Fruit fly (Drosophila melanogaster): ENCODE results near the gene scpr-A.

Gene scpr-A

DNA sequence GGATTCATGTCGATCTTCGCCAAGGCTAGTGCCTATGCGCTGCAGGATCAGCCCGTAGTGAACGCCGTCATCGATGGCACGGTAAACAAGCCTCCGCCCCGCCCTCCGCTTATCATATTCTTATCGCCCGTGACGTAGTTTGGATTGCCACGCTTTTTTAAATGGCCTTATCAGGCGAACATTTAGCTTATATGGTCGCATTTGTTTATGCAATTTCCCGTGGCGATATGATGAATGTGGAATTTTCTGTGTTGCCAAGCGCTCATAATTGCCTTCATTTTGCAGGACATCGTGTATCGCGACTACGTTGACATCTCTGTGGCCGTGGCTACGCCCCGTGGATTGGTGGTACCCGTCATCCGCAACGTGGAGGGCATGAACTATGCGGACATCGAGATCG lies 4.8 kb downstream of the scpr-A start:
- TF ChIP-seq Mnt (GFP tag; optimal IDR thresholded peaks at IDR 0.05) (no peak), CG12768 (GFP tag; optimal IDR thresholded peaks at IDR 0.05) (no peak), Clk (GFP tag; optimal IDR thresholded peaks at IDR 0.05) (no peak), ovo (GFP tag; optimal IDR thresholded peaks at IDR 0.05) (no peak)

DNA sequence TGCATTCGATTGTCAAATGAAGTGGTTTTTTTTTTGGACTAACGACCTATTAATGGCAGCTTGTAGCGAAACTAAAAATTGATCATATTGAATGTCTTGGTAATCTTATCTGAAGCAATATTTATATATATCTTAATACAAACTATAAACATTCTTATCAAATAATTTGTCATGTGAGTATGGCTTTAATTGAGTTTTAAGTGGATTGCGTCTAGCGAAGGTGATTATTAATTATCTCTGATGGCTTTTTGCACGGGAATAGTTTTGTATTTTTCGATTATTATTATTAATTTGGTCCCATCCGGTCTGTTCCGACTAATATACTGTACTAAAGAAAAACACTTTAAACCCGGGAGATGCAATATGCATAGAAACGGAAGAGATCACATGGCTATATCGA lies 5.9 kb downstream of the scpr-A start:
- TF ChIP-seq CG11617 (GFP tag; optimal IDR thresholded peaks at IDR 0.05) (no peak), Crg-1 (GFP tag; optimal IDR thresholded peaks at IDR 0.05) (no peak), CG5204 (GFP tag; optimal IDR thresholded peaks at IDR 0.05) (no peak), bab1 (GFP tag; optimal IDR thresholded peaks at IDR 0.05) (no peak), toe (GFP tag; optimal IDR thresholded peaks at IDR 0.05) (no peak), kay (GFP tag; ENCODE audit: borderline replicate concordance) (no peak), CG7101 (tag; optimal IDR thresholded peaks at IDR 0.05) (no peak), CG33017 (tag; optimal IDR thresholded peaks at IDR 0.05) (no peak), CG7045 (GFP tag; optimal IDR thresholded peaks at IDR 0.05) (no peak), Clk (GFP tag; optimal IDR thresholded peaks at IDR 0.05) (no peak), ovo (GFP tag; optimal IDR thresholded peaks at IDR 0.05) (no peak), tj (GFP tag; optimal IDR thresholded peaks at IDR 0.05) (no peak), CG1620 (GFP tag; optimal IDR thresholded peaks at IDR 0.05) (no peak), cic (GFP tag; optimal IDR thresholded peaks at IDR 0.05) (no peak), Hr96 (GFP tag; optimal IDR thresholded peaks at IDR 0.05) (no peak), cnc (optimal IDR thresholded peaks at IDR 0.05) (no peak), Mnt (GFP tag; optimal IDR thresholded peaks at IDR 0.05) (no peak)

DNA sequence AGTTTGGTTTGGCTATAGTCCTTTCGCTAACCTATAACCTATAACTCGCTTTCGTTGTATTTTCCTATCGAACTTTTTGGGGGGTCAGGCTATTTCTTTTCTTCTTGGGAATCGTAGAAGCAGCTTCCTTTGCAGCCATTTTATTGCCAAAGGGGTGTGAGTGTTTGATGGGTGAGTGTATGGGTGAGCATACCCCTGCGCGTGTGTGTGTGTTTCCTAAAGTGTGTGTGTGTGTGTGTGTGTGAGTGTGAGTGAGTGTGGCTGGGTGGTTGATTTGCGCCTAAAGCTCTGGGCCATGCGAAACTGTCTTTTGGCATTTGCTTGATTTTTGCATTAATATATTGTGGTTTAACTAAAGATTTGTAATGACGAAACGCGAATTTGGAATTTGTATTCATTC lies 12.8 kb downstream of the scpr-A start:
- TF ChIP-seq kay (GFP tag; ENCODE audit: borderline replicate concordance) (no peak), toe (GFP tag; optimal IDR thresholded peaks at IDR 0.05) (no peak), Clk (GFP tag; optimal IDR thresholded peaks at IDR 0.05) (no peak), bab1 (GFP tag; optimal IDR thresholded peaks at IDR 0.05) (no peak), CG14711 (tag; optimal IDR thresholded peaks at IDR 0.05) (no peak), CG1620 (GFP tag; optimal IDR thresholded peaks at IDR 0.05) (no peak)

DNA sequence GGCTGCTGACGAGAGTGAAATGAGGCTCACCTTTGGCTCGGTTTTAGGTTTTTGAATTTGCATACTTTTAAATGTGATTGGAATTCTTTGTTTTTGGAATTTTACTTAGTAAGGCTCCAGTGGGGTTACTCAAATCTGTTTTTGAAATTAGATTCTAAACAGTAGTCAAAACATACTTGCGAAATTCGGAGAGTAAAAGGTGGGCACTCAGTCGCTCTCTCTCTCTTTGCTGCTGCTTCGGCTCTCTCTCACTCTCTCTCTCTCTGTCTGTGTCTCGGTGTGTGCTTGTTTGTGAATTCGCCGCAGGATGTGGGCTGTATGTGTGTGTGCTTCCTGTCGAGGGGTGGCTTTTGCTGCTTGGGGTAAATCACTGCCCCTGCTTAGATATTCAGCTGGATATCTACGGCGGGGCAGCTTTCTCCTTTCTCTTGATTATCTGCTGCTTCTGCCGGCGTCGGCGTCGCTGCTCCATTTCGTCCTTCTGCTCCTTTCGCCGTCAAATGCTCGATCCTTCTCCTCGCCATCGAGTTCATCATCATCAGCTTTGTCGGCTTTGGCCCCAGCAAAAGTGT lies 13.5 kb downstream of the scpr-A start:
- TF ChIP-seq cnc (optimal IDR thresholded peaks at IDR 0.05) (no peak), pad (GFP tag; optimal IDR thresholded peaks at IDR 0.05) (peak; percentile 90)

DNA sequence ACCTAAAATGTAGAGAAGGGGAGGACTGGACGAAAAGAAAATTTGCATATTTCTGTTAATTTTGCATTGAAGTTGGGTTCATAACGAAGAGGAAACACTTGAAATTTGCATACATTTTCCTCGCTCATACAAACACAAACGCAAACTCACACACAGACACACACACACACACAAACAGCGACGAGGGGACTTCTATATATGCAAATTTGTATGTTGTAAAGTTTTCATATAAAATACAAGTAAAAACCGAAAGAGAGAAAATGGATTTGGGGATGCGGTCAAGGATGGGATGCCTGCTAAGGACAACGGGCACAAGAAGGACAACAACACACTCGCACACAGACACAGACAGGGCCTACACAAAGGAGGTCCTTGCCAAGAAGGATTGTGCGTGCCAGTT lies 16.6 kb downstream of the scpr-A start:
- TF ChIP-seq CG14711 (tag; optimal IDR thresholded peaks at IDR 0.05) (no peak), Crg-1 (GFP tag; optimal IDR thresholded peaks at IDR 0.05) (no peak), CG5204 (GFP tag; optimal IDR thresholded peaks at IDR 0.05) (no peak), cic (GFP tag; optimal IDR thresholded peaks at IDR 0.05) (no peak), CG33017 (tag; optimal IDR thresholded peaks at IDR 0.05) (no peak), toe (GFP tag; optimal IDR thresholded peaks at IDR 0.05) (no peak), CG7045 (GFP tag; optimal IDR thresholded peaks at IDR 0.05) (no peak), ovo (GFP tag; optimal IDR thresholded peaks at IDR 0.05) (no peak), CG7101 (tag; optimal IDR thresholded peaks at IDR 0.05) (no peak), CG12768 (GFP tag; optimal IDR thresholded peaks at IDR 0.05) (no peak), kay (GFP tag; ENCODE audit: borderline replicate concordance) (no peak), Mnt (GFP tag; optimal IDR thresholded peaks at IDR 0.05) (no peak)

DNA sequence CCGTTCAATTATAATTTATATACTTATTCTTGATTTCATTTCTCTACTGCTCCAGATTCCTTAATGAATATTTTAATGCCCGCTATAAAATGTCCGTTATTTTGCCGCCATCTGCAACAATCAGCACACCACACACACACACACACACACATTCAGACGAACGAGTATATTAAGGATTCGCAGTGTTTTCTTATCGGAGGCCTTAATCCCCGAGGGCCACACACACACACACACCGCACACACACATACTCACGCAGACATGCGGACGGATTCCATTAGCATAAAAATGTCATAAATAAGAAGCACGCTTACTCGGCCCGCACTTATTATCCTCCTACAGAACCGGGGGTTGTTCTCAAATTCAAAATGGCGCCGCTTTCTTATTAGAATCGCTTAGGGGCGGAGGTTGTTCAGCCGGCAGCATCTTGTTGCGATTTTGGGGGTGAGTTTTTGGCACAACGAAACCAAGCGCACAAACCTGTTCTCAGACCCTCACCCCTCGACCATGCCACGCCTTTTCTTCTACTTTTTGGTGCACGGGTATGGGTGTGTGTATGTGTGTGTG lies 20.1 kb downstream of the scpr-A start:
- TF ChIP-seq toe (GFP tag; optimal IDR thresholded peaks at IDR 0.05), result no peak
- TF ChIP-seq Crg-1 (GFP tag; optimal IDR thresholded peaks at IDR 0.05), result no peak
- TF ChIP-seq cnc (optimal IDR thresholded peaks at IDR 0.05), result no peak
- TF ChIP-seq kay (GFP tag; ENCODE audit: borderline replicate concordance), result no peak
- no peak for TF ChIP-seq CG5204 (GFP tag; optimal IDR thresholded peaks at IDR 0.05)
- no peak for TF ChIP-seq CG11617 (GFP tag; optimal IDR thresholded peaks at IDR 0.05)
- TF ChIP-seq CG7045 (GFP tag; optimal IDR thresholded peaks at IDR 0.05), result no peak
- no peak for TF ChIP-seq CG33017 (tag; optimal IDR thresholded peaks at IDR 0.05)
- TF ChIP-seq bab1 (GFP tag; optimal IDR thresholded peaks at IDR 0.05), result no peak
- TF ChIP-seq Hr96 (GFP tag; optimal IDR thresholded peaks at IDR 0.05), result no peak
- no peak for TF ChIP-seq CG7101 (tag; optimal IDR thresholded peaks at IDR 0.05)
- no peak for TF ChIP-seq Mnt (GFP tag; optimal IDR thresholded peaks at IDR 0.05)
- TF ChIP-seq CG14711 (tag; optimal IDR thresholded peaks at IDR 0.05), result no peak
- TF ChIP-seq CG1620 (GFP tag; optimal IDR thresholded peaks at IDR 0.05), result no peak
- TF ChIP-seq Clk (GFP tag; optimal IDR thresholded peaks at IDR 0.05), result no peak

DNA sequence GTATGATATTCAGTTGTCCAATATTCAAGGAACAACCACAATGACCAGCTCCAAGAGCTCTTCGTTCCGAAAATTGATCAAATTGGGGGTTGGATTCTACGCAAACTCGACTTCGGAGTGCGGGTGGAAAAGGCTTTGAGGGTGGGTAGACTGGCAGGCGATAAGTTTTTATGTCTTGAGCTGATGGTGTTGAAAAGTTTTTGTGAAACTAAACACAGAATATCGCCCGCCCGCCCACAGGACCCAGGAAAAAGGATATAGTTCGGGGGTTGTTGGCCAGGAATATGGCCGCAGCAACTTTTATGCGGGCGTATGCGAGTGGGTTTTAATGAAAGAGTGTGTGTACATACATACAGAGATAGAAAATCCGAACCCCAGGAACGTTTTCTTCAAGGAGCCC lies 22.6 kb downstream of the scpr-A start:
- TF ChIP-seq cnc (optimal IDR thresholded peaks at IDR 0.05), result no peak
- TF ChIP-seq CG14711 (tag; optimal IDR thresholded peaks at IDR 0.05), result no peak
- no peak for TF ChIP-seq CG12768 (GFP tag; optimal IDR thresholded peaks at IDR 0.05)
- TF ChIP-seq CG7101 (tag; optimal IDR thresholded peaks at IDR 0.05), result no peak
- no peak for TF ChIP-seq CG7045 (GFP tag; optimal IDR thresholded peaks at IDR 0.05)
- no peak for TF ChIP-seq CG11617 (GFP tag; optimal IDR thresholded peaks at IDR 0.05)
